Fruit fly (Drosophila melanogaster) whole organism, embryonic: ENCODE data around the gene sti.
A peak's percentile ranks its signal among the peaks of the same experiment; 100 is the strongest.

ENCODE experiments used
- Awh ChIP-seq: fragments of 200-800 bp; sonication (Bioruptor generic); IDR thresholded peaks from 2 replicates; pipeline ENCODE4, ENCODE4 v1.3.6; 2022; ENCODE audit warnings: missing biosample characterization, missing genetic modification characterization
- CG10209 ChIP-seq: fragments of 200-800 bp; sonication (Bioruptor generic); optimal IDR thresholded peaks from 3 replicates; lab custom pipeline; 2017; ENCODE audit warnings: missing biosample characterization, mild to moderate bottlenecking, missing genetic modification characterization, missing genetic modification reagents
- CG10274 ChIP-seq: fragments of 200-800 bp; sonication (Bioruptor generic); optimal IDR thresholded peaks from 3 replicates; lab custom pipeline; 2017; ENCODE audit warnings: missing biosample characterization, mild to moderate bottlenecking, missing genetic modification characterization
- CG10565 ChIP-seq: fragments of 200-800 bp; sonication (Bioruptor generic); optimal IDR thresholded peaks from 3 replicates; lab custom pipeline; 2016; ENCODE audit warnings: missing biosample characterization, mild to moderate bottlenecking, missing genetic modification characterization
- CG10654 ChIP-seq: fragments of 200-800 bp; sonication (Bioruptor generic); optimal IDR thresholded peaks from 2 replicates; lab custom pipeline; 2016; ENCODE audit warnings: missing biosample characterization, missing genetic modification characterization
- CG11398 ChIP-seq: fragments of 200-800 bp; sonication (Bioruptor generic); optimal IDR thresholded peaks from 2 replicates; lab custom pipeline; 2016; ENCODE audit warnings: missing biosample characterization, missing genetic modification characterization
- CG12104 ChIP-seq: fragments of 200-800 bp; sonication (Bioruptor generic); optimal IDR thresholded peaks from 3 replicates; lab custom pipeline; 2016; ENCODE audit warnings: missing biosample characterization, missing genetic modification characterization
- CG14710 ChIP-seq: fragments of 200-800 bp; sonication (Bioruptor generic); optimal IDR thresholded peaks from 3 replicates; lab custom pipeline; 2019; ENCODE audit warnings: missing biosample characterization, mild to moderate bottlenecking, missing genetic modification characterization, moderate library complexity
- CG1529 ChIP-seq: fragments of 200-800 bp; sonication (Bioruptor generic); optimal IDR thresholded peaks from 3 replicates; lab custom pipeline; 2018; ENCODE audit warnings: missing biosample characterization, missing genetic modification characterization
- CG15696 ChIP-seq: fragments of 200-800 bp; sonication (Bioruptor generic); optimal IDR thresholded peaks from 2 replicates; lab custom pipeline; 2019; ENCODE audit warnings: missing biosample characterization, mild to moderate bottlenecking, missing genetic modification characterization, moderate library complexity
- CG1792 ChIP-seq: fragments of 200-800 bp; sonication (Bioruptor generic); optimal IDR thresholded peaks from 2 replicates; lab custom pipeline; 2016; ENCODE audit warnings: missing biosample characterization, missing genetic modification characterization
- CG3065 ChIP-seq: fragments of 200-800 bp; sonication (Bioruptor generic); optimal IDR thresholded peaks from 2 replicates; lab custom pipeline; 2016; ENCODE audit warnings: missing biosample characterization, missing genetic modification characterization
- CG31224 ChIP-seq: fragments of 200-800 bp; sonication (Bioruptor generic); IDR thresholded peaks from 2 replicates; pipeline ENCODE4 v1.3.6; 2022; ENCODE audit warnings: missing biosample characterization, missing genetic modification characterization
- CG33557 ChIP-seq: fragments of 200-800 bp; sonication (Bioruptor generic); optimal IDR thresholded peaks from 2 replicates; lab custom pipeline; 2019; ENCODE audit warnings: missing biosample characterization, mild to moderate bottlenecking, missing genetic modification characterization, moderate library complexity
- CG3847 ChIP-seq: fragments of 200-800 bp; sonication (Bioruptor generic); IDR thresholded peaks from 2 replicates; pipeline ENCODE4 v1.3.6; 2022; ENCODE audit warnings: missing biosample characterization, missing genetic modification characterization
- CG4328 ChIP-seq: fragments of 200-800 bp; sonication (Bioruptor generic); optimal IDR thresholded peaks from 3 replicates; lab custom pipeline; 2017; ENCODE audit warnings: missing biosample characterization, missing genetic modification reagents, missing genetic modification characterization
- CG4617 ChIP-seq: fragments of 200-800 bp; sonication (Bioruptor generic); optimal IDR thresholded peaks from 3 replicates; lab custom pipeline; 2016; ENCODE audit warnings: missing biosample characterization, missing genetic modification characterization, borderline replicate concordance
- CG5953 ChIP-seq: fragments of 200-800 bp; sonication (Bioruptor generic); IDR thresholded peaks from 2 replicates; pipeline ENCODE4 v1.3.6; 2022; ENCODE audit warnings: missing biosample characterization, missing genetic modification characterization
- CG6689 ChIP-seq: fragments of 200-800 bp; sonication (Bioruptor generic); IDR thresholded peaks from 2 replicates; pipeline ENCODE4 v1.3.6; 2022; ENCODE audit warnings: missing biosample characterization, missing genetic modification characterization
- CG6854 ChIP-seq: fragments of 200-800 bp; sonication (Bioruptor generic); optimal IDR thresholded peaks from 3 replicates; lab custom pipeline; 2017; ENCODE audit warnings: missing biosample characterization, mild to moderate bottlenecking, missing genetic modification characterization
- CG7839 ChIP-seq: fragments of 200-800 bp; sonication (Bioruptor generic); optimal IDR thresholded peaks from 3 replicates; lab custom pipeline; 2018; ENCODE audit warnings: missing biosample characterization, mild to moderate bottlenecking, missing genetic modification characterization, moderate library complexity
- CG7963 ChIP-seq: fragments of 200-800 bp; sonication (Bioruptor generic); IDR thresholded peaks from 3 replicates; pipeline ENCODE4 v1.3.6; 2022; ENCODE audit warnings: missing biosample characterization, missing genetic modification characterization; ENCODE audit not compliant: partially characterized antibody
- Dek ChIP-seq: fragments of 200-800 bp; sonication (Bioruptor generic); optimal IDR thresholded peaks from 3 replicates; lab custom pipeline; 2019; ENCODE audit warnings: missing biosample characterization, mild to moderate bottlenecking, missing genetic modification characterization, moderate library complexity
- H2.0 ChIP-seq: fragments of 200-800 bp; sonication (Bioruptor generic); IDR thresholded peaks from 2 replicates; pipeline ENCODE4 v1.3.6; 2022; ENCODE audit warnings: missing biosample characterization, missing genetic modification characterization
- HmgZ ChIP-seq: fragments of 200-800 bp; sonication (Bioruptor generic); optimal IDR thresholded peaks from 2 replicates; lab custom pipeline; 2018; ENCODE audit warnings: missing biosample characterization, mild to moderate bottlenecking, missing genetic modification characterization
- Max ChIP-seq: fragments of 200-800 bp; sonication (Bioruptor generic); optimal IDR thresholded peaks from 2 replicates; lab custom pipeline; 2016; ENCODE audit warnings: missing biosample characterization, mild to moderate bottlenecking, missing genetic modification characterization
- Nf-YA ChIP-seq: fragments of 200-800 bp; sonication (Bioruptor generic); IDR thresholded peaks from 2 replicates; pipeline ENCODE4 v1.3.6; 2022; ENCODE audit warnings: missing biosample characterization, missing genetic modification characterization
- Poxn ChIP-seq: fragments of 200-800 bp; sonication (Bioruptor generic); IDR thresholded peaks from 2 replicates; pipeline ENCODE4 v1.3.6; 2022; ENCODE audit warnings: missing biosample characterization, missing genetic modification characterization
- Six4 ChIP-seq: fragments of 200-800 bp; sonication (Bioruptor generic); optimal IDR thresholded peaks from 2 replicates; lab custom pipeline; 2016; ENCODE audit warnings: missing biosample characterization, missing genetic modification characterization
- Stat92E ChIP-seq, 3 experiments: fragments of >200 bp in 2 of 3; fragments of 200-800 bp in 1 of 3; sonication (Bioruptor generic) in 1 of 3; optimal IDR thresholded peaks; 2 replicates each; lab custom pipeline; 2017 to 2019; ENCODE audit warnings: missing biosample characterization in 3 of 3, missing genetic modification characterization in 3 of 3, mild to moderate bottlenecking in 1 of 3, moderate library complexity in 1 of 3
- ab ChIP-seq: fragments of 200-800 bp; sonication (Bioruptor generic); optimal IDR thresholded peaks from 2 replicates; lab custom pipeline; 2016; ENCODE audit warnings: missing biosample characterization, missing genetic modification characterization
- abd-A ChIP-seq: fragments of 200-800 bp; sonication (Bioruptor generic); optimal IDR thresholded peaks from 3 replicates; lab custom pipeline; 2019; ENCODE audit warnings: missing biosample characterization, mild to moderate bottlenecking, missing genetic modification characterization, moderate library complexity
- bcd ChIP-seq: fragments of 200-800 bp; sonication (Bioruptor generic); optimal IDR thresholded peaks from 2 replicates; lab custom pipeline; 2017; ENCODE audit warnings: missing biosample characterization, mild to moderate bottlenecking, missing genetic modification characterization
- ci ChIP-seq: fragments of 200-800 bp; sonication (Bioruptor generic); IDR thresholded peaks from 3 replicates; pipeline ENCODE4 v1.3.6; 2022; ENCODE audit warnings: missing biosample characterization, missing genetic modification characterization
- dm ChIP-seq: fragments of 200-800 bp; sonication (Bioruptor generic); optimal IDR thresholded peaks from 3 replicates; lab custom pipeline; 2016; ENCODE audit warnings: missing biosample characterization, missing genetic modification characterization
- fd96Cb ChIP-seq: fragments of 200-800 bp; sonication (Bioruptor generic); optimal IDR thresholded peaks from 2 replicates; lab custom pipeline; 2018; ENCODE audit warnings: missing biosample characterization, mild to moderate bottlenecking, missing genetic modification characterization, moderate library complexity
- fru ChIP-seq: fragments of >200 bp; optimal IDR thresholded peaks from 2 replicates; lab custom pipeline; 2017
- gfzf ChIP-seq: fragments of 200-800 bp; sonication (Bioruptor generic); optimal IDR thresholded peaks from 2 replicates; lab custom pipeline; 2016; ENCODE audit warnings: missing biosample characterization, mild to moderate bottlenecking, missing genetic modification characterization, moderate library complexity
- hth ChIP-seq: fragments of >200 bp; optimal IDR thresholded peaks from 2 replicates; lab custom pipeline; 2017; ENCODE audit warnings: inconsistent platforms
- lmd ChIP-seq: fragments of 200-800 bp; sonication (Bioruptor generic); IDR thresholded peaks from 2 replicates; pipeline ENCODE4 v1.3.6; 2022; ENCODE audit warnings: missing biosample characterization, missing genetic modification characterization
- p53 ChIP-seq: fragments of 200-800 bp; sonication (Bioruptor generic); optimal IDR thresholded peaks from 2 replicates; lab custom pipeline; 2016; ENCODE audit warnings: missing biosample characterization, missing genetic modification characterization
- prd ChIP-seq, 3 experiments: fragments of >200 bp in 2 of 3; fragments of 200-800 bp in 1 of 3; sonication (Bioruptor generic) in 1 of 3; optimal IDR thresholded peaks in 2 of 3; IDR thresholded peaks in 1 of 3; 2 replicates in 2 of 3; 3 replicates in 1 of 3; pipeline versions ENCODE4 v1.3.6 to Lab custom; 2017 to 2022; ENCODE audit warnings: missing biosample characterization in 1 of 3, missing genetic modification characterization in 1 of 3
- psq ChIP-seq: fragments of 200-800 bp; sonication (Bioruptor generic); optimal IDR thresholded peaks from 2 replicates; lab custom pipeline; 2017; ENCODE audit warnings: missing biosample characterization, missing genetic modification characterization
- sim ChIP-seq: fragments of 200-800 bp; sonication (Bioruptor generic); IDR thresholded peaks from 2 replicates; pipeline ENCODE4 v1.3.6; 2022; ENCODE audit warnings: missing biosample characterization, missing genetic modification characterization
- sima ChIP-seq: fragments of 200-800 bp; sonication (Bioruptor generic); optimal IDR thresholded peaks from 2 replicates; lab custom pipeline; 2016; ENCODE audit warnings: missing biosample characterization, missing genetic modification characterization
- sqz ChIP-seq: fragments of 200-800 bp; sonication (Bioruptor generic); optimal IDR thresholded peaks from 3 replicates; lab custom pipeline; 2018; ENCODE audit warnings: missing biosample characterization, mild to moderate bottlenecking, missing genetic modification characterization
- tna ChIP-seq: fragments of 200-800 bp; sonication (Bioruptor generic); IDR thresholded peaks from 2 replicates; pipeline ENCODE4 v1.3.6; 2022; ENCODE audit warnings: missing biosample characterization, missing genetic modification characterization; ENCODE audit not compliant: partially characterized antibody
- unpg ChIP-seq: fragments of 200-800 bp; sonication (Bioruptor generic); optimal IDR thresholded peaks from 3 replicates; lab custom pipeline; 2018; ENCODE audit warnings: missing biosample characterization, mild to moderate bottlenecking, missing genetic modification characterization, moderate library complexity
- z ChIP-seq: fragments of 200-800 bp; sonication (Bioruptor generic); IDR thresholded peaks from 3 replicates; pipeline ENCODE4 v1.3.6; 2022; ENCODE audit warnings: missing biosample characterization, missing genetic modification characterization

Gene sti

DNA sequence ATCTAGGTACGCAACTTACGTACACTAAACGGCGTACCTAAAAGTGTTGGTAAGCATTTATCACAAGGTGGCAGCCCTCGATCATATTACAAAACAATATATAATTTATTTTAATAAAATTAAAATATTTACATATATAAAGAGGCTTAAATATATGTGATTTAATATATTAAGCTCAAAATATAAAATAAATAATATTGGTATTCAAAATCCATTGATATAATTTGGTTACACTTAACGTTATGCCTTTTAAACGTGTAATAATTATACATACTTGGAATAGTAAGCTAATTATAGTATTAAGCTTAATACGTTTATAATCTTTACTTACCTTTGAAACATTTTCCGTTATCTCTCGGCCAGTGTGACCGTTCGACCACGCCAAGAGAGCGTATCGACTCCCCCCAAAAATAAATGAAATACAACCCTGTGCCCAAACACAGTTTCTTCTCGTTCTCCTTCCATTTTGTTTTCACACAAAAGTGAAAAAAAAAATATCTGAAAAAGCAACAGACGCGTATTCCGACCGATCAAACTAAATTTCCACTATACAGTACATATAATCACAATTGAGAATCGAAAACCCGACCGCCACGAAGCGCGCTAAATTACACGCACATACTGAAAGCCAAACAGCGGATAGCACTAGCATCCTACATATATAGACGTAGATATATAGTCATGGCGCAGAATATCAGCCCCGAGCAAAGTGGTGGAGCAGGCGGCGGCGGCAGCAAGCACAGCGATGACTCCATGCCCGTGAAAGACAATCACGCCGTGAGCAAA lies 10.6 kb downstream of the sti start, which contains the start of the genes CG10646 and vih (continued):
- no peak for TF ChIP-seq tna (GFP tag; lab: Robert Waterston, UW)
- no peak for TF ChIP-seq CG10274 (GFP tag; lab: Kevin White, UChicago)
- TF ChIP-seq CG10565 (GFP tag; lab: Kevin White, UChicago) = no peak
- TF ChIP-seq CG6854 = no peak
- TF ChIP-seq Dek (tag; lab: Kevin White, UChicago) = peak; percentile 56
- TF ChIP-seq CG10209 (GFP tag; lab: Kevin White, UChicago) = peak; percentile 48
- no peak for TF ChIP-seq CG1792 (GFP tag; lab: Kevin White, UChicago)
- TF ChIP-seq sim (GFP tag; lab: Robert Waterston, UW) = no peak
- TF ChIP-seq CG31224 = no peak
- TF ChIP-seq CG11398 = no peak
- TF ChIP-seq CG12104 (GFP tag; lab: Kevin White, UChicago) = peak; percentile 42
- TF ChIP-seq ci = 0 out of 3 replicates have a peak, but pooled peaks have one; percentile 6
- peak; percentile 24 for TF ChIP-seq psq (GFP tag; lab: Kevin White, UChicago)
- no peak for TF ChIP-seq hth
- TF ChIP-seq CG10654 (GFP tag; lab: Kevin White, UChicago) = peak; percentile 79
- no peak for TF ChIP-seq CG3065 (GFP tag; lab: Kevin White, UChicago)
- TF ChIP-seq bcd (GFP tag; lab: Kevin White, UChicago) = no peak
- no peak for TF ChIP-seq dm (GFP tag; lab: Kevin White, UChicago)
- peak; percentile 71 for TF ChIP-seq gfzf (GFP tag; lab: Kevin White, UChicago)
- TF ChIP-seq Poxn (GFP tag; lab: Robert Waterston, UW) = no peak
- TF ChIP-seq abd-A = no peak
- no peak for TF ChIP-seq CG7963 (GFP tag; lab: Robert Waterston, UW)
- peak; percentile 55 for TF ChIP-seq Six4 (GFP tag; lab: Kevin White, UChicago)
- TF ChIP-seq z (GFP tag; lab: Robert Waterston, UW) = no peak
- TF ChIP-seq Stat92E (GFP tag; optimal IDR thresholded peaks at IDR 0.05; lab: Kevin White, UChicago) = no peak
- TF ChIP-seq CG15696 = peak; percentile 9
- no peak for TF ChIP-seq lmd (GFP tag; lab: Robert Waterston, UW)
- TF ChIP-seq CG14710 (tag; lab: Kevin White, UChicago) = peak; percentile 82
- no peak for TF ChIP-seq CG1529 (GFP tag; lab: Kevin White, UChicago)
- TF ChIP-seq CG7839 (tag; lab: Kevin White, UChicago) = peak; percentile 53
- no peak for TF ChIP-seq prd (optimal IDR thresholded peaks at IDR 0.05; lab: Kevin White, UChicago)
- peak; percentile 40; the same call in 1 of the 3 replicates for TF ChIP-seq prd (GFP tag; IDR thresholded peaks at IDR 0.05; lab: Robert Waterston, UW)
- TF ChIP-seq fd96Cb (tag; lab: Kevin White, UChicago) = peak; percentile 13
- TF ChIP-seq CG4617 (GFP tag; lab: Kevin White, UChicago) = peak; percentile 75
- TF ChIP-seq Max (GFP tag; lab: Kevin White, UChicago) = peak; percentile 35
- TF ChIP-seq CG6689 (GFP tag; lab: Robert Waterston, UW) = peak; percentile 35; the same call in 1 of the 2 replicates
- no peak for TF ChIP-seq Awh (GFP tag; lab: Robert Waterston, UW)
- no peak for TF ChIP-seq ab (GFP tag; lab: Kevin White, UChicago)
- peak; percentile 31; the same call in 1 of the 2 replicates for TF ChIP-seq H2.0 (GFP tag; lab: Robert Waterston, UW)
- TF ChIP-seq p53 = no peak
- peak; percentile 51 for TF ChIP-seq CG4328
- 0 out of 2 replicates have a peak, but pooled peaks have one; percentile 33 for TF ChIP-seq CG3847 (GFP tag; lab: Robert Waterston, UW)
- TF ChIP-seq HmgZ (tag; lab: Kevin White, UChicago) = peak; percentile 28
- peak; percentile 20 for TF ChIP-seq CG33557 (GFP tag; lab: Kevin White, UChicago)
- peak; percentile 20 for TF ChIP-seq unpg
- no peak for TF ChIP-seq sima (GFP tag; lab: Kevin White, UChicago)
- peak; percentile 68 for TF ChIP-seq sqz (GFP tag; lab: Kevin White, UChicago)
- TF ChIP-seq fru = no peak
- no peak for TF ChIP-seq Nf-YA (GFP tag; lab: Robert Waterston, UW)
- TF ChIP-seq CG5953 (GFP tag; lab: Robert Waterston, UW) = no peak
